Worm (Caenorhabditis elegans): Measurements from ENCODE around the gene chil-22.

Gene chil-22

ce11 chrII:9445368-9445767 lies 20.6 kb downstream of the chil-22 start, which contains the start of gene R09D1.13:
Gene R09D1.13, minus strand, starts transcription at chrII:9445468.
- TF ChIP-seq akir-1 (GFP tag; optimal IDR thresholded peaks at IDR 0.05) (no peak), cebp-2 (GFP tag; IDR thresholded peaks at IDR 0.05) (no peak), die-1 (tag; optimal IDR thresholded peaks at IDR 0.05) (no peak), F55B11.4 (tag; optimal IDR thresholded peaks at IDR 0.05; ENCODE audit: borderline replicate concordance, insufficient read depth) (no peak), ztf-25 (GFP tag; IDR thresholded peaks at IDR 0.05) (no peak), nhr-90 (tag; optimal IDR thresholded peaks at IDR 0.05) (no peak), bed-2 (GFP tag; IDR thresholded peaks at IDR 0.05) (no peak), attf-6 (GFP tag; IDR thresholded peaks at IDR 0.05) (no peak), dpl-1 (GFP tag; optimal IDR thresholded peaks at IDR 0.05) (no peak), zim-3 (tag; optimal IDR thresholded peaks at IDR 0.05) (no peak), nfya-1 (tag; optimal IDR thresholded peaks at IDR 0.05; ENCODE audit: borderline replicate concordance, insufficient read depth) (no peak), egl-44 (GFP tag; IDR thresholded peaks at IDR 0.05) (no peak), ceh-27 (GFP tag; optimal IDR thresholded peaks at IDR 0.05) (no peak)

ce11 chrII:9443522-9443921 lies 22.5 kb downstream of the chil-22 start, which contains the start of gene chil-15:
Gene chil-15, minus strand, starts transcription at chrII:9443622.
- TF ChIP-seq sea-2 (GFP tag; IDR thresholded peaks at IDR 0.05) (no peak), ztf-28 (GFP tag; IDR thresholded peaks at IDR 0.05) (no peak)

ce11 chrII:9441838-9442237 lies 24.2 kb downstream of the chil-22 start, which contains the start of gene chil-16:
Gene chil-16, minus strand, starts transcription at chrII:9441938.
- TF ChIP-seq somi-1 (GFP tag; optimal IDR thresholded peaks at IDR 0.05) (no peak), hmg-1.2 (GFP tag; IDR thresholded peaks at IDR 0.05) (no peak), pha-4 (tag; optimal IDR thresholded peaks at IDR 0.05) (no peak), Y53F4B.3 (GFP tag; IDR thresholded peaks at IDR 0.05) (no peak), let-607 (tag; optimal IDR thresholded peaks at IDR 0.05) (no peak), F39B2.1 (GFP tag; IDR thresholded peaks at IDR 0.05) (no peak), ztf-28 (GFP tag; IDR thresholded peaks at IDR 0.05) (no peak), madf-3 (GFP tag; IDR thresholded peaks at IDR 0.05) (no peak), mcd-1 (GFP tag; IDR thresholded peaks at IDR 0.05) (no peak), atf-7 (tag; optimal IDR thresholded peaks at IDR 0.05) (no peak), ceh-40 (GFP tag; IDR thresholded peaks at IDR 0.05) (no peak), K12H6.12 (tag; optimal IDR thresholded peaks at IDR 0.05) (no peak)

DNA sequence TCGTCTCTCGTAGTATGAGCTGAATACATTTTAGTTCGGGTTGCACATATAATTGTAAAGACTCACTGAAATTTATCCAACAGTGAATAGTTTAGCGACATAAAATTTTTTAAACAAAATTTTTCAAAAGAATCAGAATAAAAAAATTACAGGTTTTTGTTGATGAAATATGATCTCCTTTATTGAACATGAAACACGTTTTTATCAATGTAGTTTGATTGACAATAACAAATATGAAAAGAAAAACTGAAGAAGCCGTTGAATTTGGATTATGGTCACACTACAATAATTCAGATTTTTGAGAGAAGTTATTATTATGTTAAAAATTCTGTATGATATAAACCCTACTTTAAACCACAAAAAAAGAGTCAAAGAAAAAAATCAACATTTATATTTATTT lies 25.9 kb downstream of the chil-22 start, which contains the start of gene chil-17:
Gene chil-17, minus strand, starts transcription at position 101 of the 400 bp plus-strand sequence.
- TF ChIP-seq ceh-100 (GFP tag; IDR thresholded peaks at IDR 0.05) (no peak), C06A6.2 (GFP tag; conservative IDR thresholded peaks at IDR 0.05) (no peak), Y67H2A.10 (GFP tag; conservative IDR thresholded peaks at IDR 0.05) (no peak), ztf-26 (tag; optimal IDR thresholded peaks at IDR 0.05) (no peak), aptf-3 (GFP tag; IDR thresholded peaks at IDR 0.05) (no peak), hmg-1.2 (GFP tag; IDR thresholded peaks at IDR 0.05) (no peak), ztf-22 (GFP tag; optimal IDR thresholded peaks at IDR 0.05) (no peak), cebp-1 (GFP tag; IDR thresholded peaks at IDR 0.05) (no peak), cebp-1 (tag; optimal IDR thresholded peaks at IDR 0.05) (no peak), cebp-2 (GFP tag; IDR thresholded peaks at IDR 0.05) (no peak), egrh-3 (GFP tag; IDR thresholded peaks at IDR 0.05) (no peak), tbx-9 (tag; optimal IDR thresholded peaks at IDR 0.05; ENCODE audit: borderline replicate concordance) (no peak), rec-8 (tag; optimal IDR thresholded peaks at IDR 0.05) (no peak), lin-26 (GFP tag; IDR thresholded peaks at IDR 0.05) (no peak), pbrm-1 (GFP tag; IDR thresholded peaks at IDR 0.05) (no peak), lin-40 (tag; optimal IDR thresholded peaks at IDR 0.05) (no peak), pha-4 (tag; optimal IDR thresholded peaks at IDR 0.05) (no peak), ceh-40 (GFP tag; IDR thresholded peaks at IDR 0.05) (no peak)
